Worm (Caenorhabditis elegans) whole organism, L3 larva: Measurements from ENCODE around the gene str-171.

Experiments
- egl-5 ChIP-seq: fragments of 150-350 bp; optimal IDR thresholded peaks from 2 replicates; lab custom pipeline; 2017; ENCODE audit warnings: missing biosample characterization, missing genetic modification reagents, missing genetic modification characterization, inconsistent platforms
- fkh-10 ChIP-seq: sonication (generic microtip); optimal IDR thresholded peaks from 2 replicates; lab custom pipeline; 2017; ENCODE audit warnings: missing biosample characterization, missing genetic modification reagents, missing genetic modification characterization

ce11 chrV:15113992-15114391 is 18.3 kb downstream of the str-171 start, which contains the start of gene T01G5.6:
- TF ChIP-seq fkh-10 = no peak
- TF ChIP-seq egl-5 (tag; lab: Kevin White, UChicago) = no peak
